Worm (Caenorhabditis elegans) whole organism, mixed stage, embryonic: ENCODE data around the gene srh-220.

Experiments used
- ceh-43 ChIP-seq: fragments of 200-800 bp; sonication (Bioruptor generic); optimal IDR thresholded peaks from 2 replicates; lab custom pipeline; 2018; ENCODE audit warnings: mild to moderate bottlenecking, missing genetic modification characterization, moderate library complexity, missing compliant biosample characterization
- lsy-2 ChIP-seq: fragments of 150-350 bp; optimal IDR thresholded peaks from 2 replicates; lab custom pipeline; 2014; ENCODE audit warnings: missing biosample characterization, missing genetic modification characterization
- mep-1 ChIP-seq: fragments of 150-350 bp; optimal IDR thresholded peaks from 2 replicates; lab custom pipeline; 2017; ENCODE audit warnings: missing biosample characterization, missing genetic modification reagents, missing genetic modification characterization, inconsistent platforms
- nhr-12 ChIP-seq: fragments of 150-350 bp; optimal IDR thresholded peaks from 2 replicates; lab custom pipeline; 2014; ENCODE audit warnings: missing biosample characterization, missing genetic modification characterization
- nhr-237 ChIP-seq: fragments of 150-350 bp; optimal IDR thresholded peaks from 2 replicates; lab custom pipeline; 2014; ENCODE audit warnings: missing biosample characterization, missing genetic modification characterization
- nhr-28 ChIP-seq: fragments of 150-350 bp; optimal IDR thresholded peaks from 2 replicates; lab custom pipeline; 2014; ENCODE audit warnings: missing biosample characterization, missing genetic modification characterization
- nhr-76 ChIP-seq: sonication (generic microtip); optimal IDR thresholded peaks from 2 replicates; lab custom pipeline; 2017; ENCODE audit warnings: missing biosample characterization, missing genetic modification characterization
- pha-4 ChIP-seq: fragments of 150-350 bp; optimal IDR thresholded peaks from 2 replicates; lab custom pipeline; 2018; ENCODE audit warnings: missing biosample characterization, missing genetic modification reagents, missing genetic modification characterization
- snpc-4 ChIP-seq: fragments of 150-350 bp; optimal IDR thresholded peaks from 2 replicates; lab custom pipeline; 2014; ENCODE audit warnings: missing biosample characterization, missing genetic modification characterization
- unc-62 ChIP-seq: fragments of 150-350 bp; optimal IDR thresholded peaks from 2 replicates; lab custom pipeline; 2014; ENCODE audit warnings: missing biosample characterization, missing genetic modification reagents, missing genetic modification characterization

DNA sequence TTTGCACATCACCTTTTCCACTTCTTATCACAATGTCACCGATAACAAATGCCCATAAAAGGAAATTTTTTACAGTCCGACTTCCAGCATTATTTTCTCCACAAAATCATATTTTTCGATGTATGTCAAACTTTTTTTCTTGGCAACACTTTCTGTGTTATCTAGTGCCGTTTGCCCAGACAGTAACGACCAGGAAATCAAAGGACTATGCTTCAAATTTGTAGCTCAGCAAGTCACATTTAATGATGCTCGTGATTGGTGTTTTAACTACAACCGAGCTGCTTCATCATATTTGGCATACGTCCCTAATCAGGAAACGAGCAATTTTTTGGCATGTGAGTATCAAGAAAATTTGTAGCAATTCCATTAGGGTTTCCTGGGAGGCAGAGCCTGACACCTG lies 14.3 kb downstream of the srh-220 start:
- no peak for TF ChIP-seq nhr-12 (tag; lab: Kevin White, UChicago)
- TF ChIP-seq snpc-4 = no peak
- no peak for TF ChIP-seq ceh-43
- TF ChIP-seq mep-1 (tag; lab: Kevin White, UChicago) = no peak
- TF ChIP-seq nhr-76 (tag; lab: Kevin White, UChicago) = no peak
- TF ChIP-seq unc-62 (GFP tag; lab: Kevin White, UChicago) = no peak
- TF ChIP-seq pha-4 (tag; lab: Kevin White, UChicago) = no peak
- TF ChIP-seq nhr-28 (tag; lab: Kevin White, UChicago) = no peak
- no peak for TF ChIP-seq nhr-237 (tag; lab: Kevin White, UChicago)
- TF ChIP-seq lsy-2 (tag; lab: Kevin White, UChicago) = no peak
